ENCODE assay signal across 3 worm cellular contexts in genomic region chrV:11228653-11229173, ce11.
TF ChIP-seq lines count a peak whose summit lies in the region.

pqn-70 (minus strand) TSS chrV:11228703.

TF ChIP-seq in whole organism, L2 larva, 48 proteins besides CTCF, POLR2A, EP300 and RAD21 (continued from another document):
- TF ChIP-seq snpc-4 (tag; optimal IDR thresholded peaks at IDR 0.05; lab: Kevin White, UChicago) (peak; percentile 71), zag-1 (tag; optimal IDR thresholded peaks at IDR 0.05; lab: Kevin White, UChicago) (peak; percentile 57), nhr-12 (tag; optimal IDR thresholded peaks at IDR 0.05; lab: Kevin White, UChicago) (peak; percentile 9), fos-1 (tag; optimal IDR thresholded peaks at IDR 0.05; lab: Kevin White, UChicago) (peak; percentile 55), lin-39 (tag; optimal IDR thresholded peaks at IDR 0.05; lab: Kevin White, UChicago) (no peak), ztf-4 (tag; optimal IDR thresholded peaks at IDR 0.05; lab: Kevin White, UChicago) (peak; percentile 59), mab-5 (tag; optimal IDR thresholded peaks at IDR 0.05; lab: Kevin White, UChicago) (peak; percentile 71), unc-55 (GFP tag; optimal IDR thresholded peaks at IDR 0.05; lab: Kevin White, UChicago) (peak; percentile 91), nhr-129 (tag; optimal IDR thresholded peaks at IDR 0.05; lab: Kevin White, UChicago) (peak; percentile 81), lsy-2 (tag; optimal IDR thresholded peaks at IDR 0.05; lab: Kevin White, UChicago) (peak; percentile 67 to 92), C34F6.9 (tag; optimal IDR thresholded peaks at IDR 0.05; lab: Kevin White, UChicago) (peak; percentile 92), elt-3 (tag; optimal IDR thresholded peaks at IDR 0.05; lab: Kevin White, UChicago) (no peak), nhr-23 (tag; optimal IDR thresholded peaks at IDR 0.05; lab: Kevin White, UChicago) (no peak), skn-1 (tag; optimal IDR thresholded peaks at IDR 0.05; lab: Kevin White, UChicago) (no peak), elt-1 (tag; optimal IDR thresholded peaks at IDR 0.05; lab: Kevin White, UChicago) (no peak), gmeb-1 (tag; optimal IDR thresholded peaks at IDR 0.05; lab: Kevin White, UChicago) (peak; percentile 78), nhr-10 (tag; optimal IDR thresholded peaks at IDR 0.05; lab: Kevin White, UChicago) (no peak), nhr-25 (tag; optimal IDR thresholded peaks at IDR 0.05; lab: Kevin White, UChicago) (peak; percentile 82), sma-3 (GFP tag; optimal IDR thresholded peaks at IDR 0.05; lab: Kevin White, UChicago) (peak; percentile 86), unc-62 (GFP tag; optimal IDR thresholded peaks at IDR 0.05; lab: Kevin White, UChicago) (no peak), ceh-82 (tag; optimal IDR thresholded peaks at IDR 0.05; lab: Kevin White, UChicago) (peak; percentile 78)

TF ChIP-seq in whole organism, L4 larva, 104 proteins besides CTCF, POLR2A, EP300 and RAD21 (continued from another document and continues in another):
- no peak; the same call in 1 of the 2 replicates for TF ChIP-seq lin-38 (GFP tag; IDR thresholded peaks at IDR 0.05; lab: Robert Waterston, UW)
- TF ChIP-seq unc-39 (tag; optimal IDR thresholded peaks at IDR 0.05; lab: Kevin White, UChicago) = no peak
- TF ChIP-seq zfp-2 (tag; optimal IDR thresholded peaks at IDR 0.05; lab: Kevin White, UChicago) = no peak
- no peak for TF ChIP-seq skn-1 (tag; optimal IDR thresholded peaks at IDR 0.05; lab: Kevin White, UChicago)
- peak; percentile 81 for TF ChIP-seq arid-1 (GFP tag; conservative IDR thresholded peaks at IDR 0.05; lab: Robert Waterston, UW)
- no peak for TF ChIP-seq sdz-12 (GFP tag; optimal IDR thresholded peaks at IDR 0.05; lab: Kevin White, UChicago)
- no peak for TF ChIP-seq set-16 (GFP tag; IDR thresholded peaks at IDR 0.05; lab: Robert Waterston, UW)
- TF ChIP-seq mep-1 (tag; optimal IDR thresholded peaks at IDR 0.05; lab: Kevin White, UChicago) = peak; percentile 92
- peak; percentile 59; the same call in 1 of the 2 replicates for TF ChIP-seq ctbp-1 (GFP tag; IDR thresholded peaks at IDR 0.05; lab: Robert Waterston, UW)
- peak; percentile 36 for TF ChIP-seq zip-2 (tag; optimal IDR thresholded peaks at IDR 0.05; lab: Kevin White, UChicago)
- TF ChIP-seq lin-29 (GFP tag; IDR thresholded peaks at IDR 0.05; lab: Robert Waterston, UW) = no peak
- peak; percentile 59 for TF ChIP-seq spr-1 (tag; optimal IDR thresholded peaks at IDR 0.05; lab: Kevin White, UChicago)
- peak; percentile 11 for TF ChIP-seq jun-1 (tag; optimal IDR thresholded peaks at IDR 0.05; lab: Kevin White, UChicago)
- TF ChIP-seq ces-1 (GFP tag; optimal IDR thresholded peaks at IDR 0.05; lab: Kevin White, UChicago) = peak; percentile 35
- TF ChIP-seq ZK337.2 (GFP tag; IDR thresholded peaks at IDR 0.05; lab: Robert Waterston, UW) = no peak
- TF ChIP-seq ceh-28 (tag; optimal IDR thresholded peaks at IDR 0.05; lab: Kevin White, UChicago) = peak; percentile 76
- TF ChIP-seq nhr-77 (tag; optimal IDR thresholded peaks at IDR 0.05; lab: Kevin White, UChicago) = peak; percentile 59
- peak; percentile 83 for TF ChIP-seq nhr-28 (tag; optimal IDR thresholded peaks at IDR 0.05; lab: Kevin White, UChicago)
- TF ChIP-seq ceh-82 (tag; optimal IDR thresholded peaks at IDR 0.05; lab: Kevin White, UChicago) = no peak
- TF ChIP-seq nhr-111 (GFP tag; optimal IDR thresholded peaks at IDR 0.05; lab: Kevin White, UChicago) = no peak
- TF ChIP-seq daf-8 (GFP tag; IDR thresholded peaks at IDR 0.05; lab: Robert Waterston, UW) = no peak
- TF ChIP-seq ZK546.5 (tag; optimal IDR thresholded peaks at IDR 0.05; lab: Kevin White, UChicago) = no peak
- TF ChIP-seq zfp-3 (GFP tag; conservative IDR thresholded peaks at IDR 0.05; lab: Robert Waterston, UW) = no peak; the same call in 1 of the 2 replicates
- TF ChIP-seq lsy-2 (tag; optimal IDR thresholded peaks at IDR 0.05; lab: Kevin White, UChicago) = peak; percentile 71 to 91
- peak; percentile 92 for TF ChIP-seq hlh-11 (tag; optimal IDR thresholded peaks at IDR 0.05; lab: Kevin White, UChicago)
- TF ChIP-seq tag-97 (GFP tag; IDR thresholded peaks at IDR 0.05; lab: Robert Waterston, UW) = no peak
- TF ChIP-seq mxl-2 (GFP tag; conservative IDR thresholded peaks at IDR 0.05; lab: Robert Waterston, UW) = no peak
- no peak for TF ChIP-seq Y105C5A.15 (GFP tag; IDR thresholded peaks at IDR 0.05; lab: Robert Waterston, UW)
- peak; percentile 65; the same call in 1 of the 2 replicates for TF ChIP-seq ceh-44 (GFP tag; IDR thresholded peaks at IDR 0.05; lab: Robert Waterston, UW)
- no peak for TF ChIP-seq Y75B8A.6 (GFP tag; IDR thresholded peaks at IDR 0.05; lab: Robert Waterston, UW)
- peak in 1 of 2 experiments; percentile 81 for TF ChIP-seq hif-1 (tag; optimal IDR thresholded peaks at IDR 0.05; lab: Kevin White, UChicago)
- TF ChIP-seq zag-1 (tag; optimal IDR thresholded peaks at IDR 0.05; lab: Kevin White, UChicago) = no peak
- no peak for TF ChIP-seq dmd-8 (GFP tag; IDR thresholded peaks at IDR 0.05; lab: Robert Waterston, UW)
- no peak for TF ChIP-seq F26F4.8 (GFP tag; conservative IDR thresholded peaks at IDR 0.05; lab: Robert Waterston, UW)
- TF ChIP-seq nhr-25 (tag; optimal IDR thresholded peaks at IDR 0.05; lab: Kevin White, UChicago; ENCODE audit: borderline replicate concordance, insufficient read depth) = peak; percentile 54
- no peak for TF ChIP-seq gei-8 (GFP tag; optimal IDR thresholded peaks at IDR 0.05; lab: Kevin White, UChicago)
- peak; percentile 37 for TF ChIP-seq nhr-102 (tag; optimal IDR thresholded peaks at IDR 0.05; lab: Kevin White, UChicago)
- TF ChIP-seq lin-39 (tag; optimal IDR thresholded peaks at IDR 0.05; lab: Kevin White, UChicago) = no peak
- no peak for TF ChIP-seq aly-2 (tag; optimal IDR thresholded peaks at IDR 0.05; lab: Kevin White, UChicago)
- peak; percentile 65 for TF ChIP-seq unc-130 (GFP tag; optimal IDR thresholded peaks at IDR 0.05; lab: Kevin White, UChicago)
- no peak for TF ChIP-seq daf-19 (GFP tag; conservative IDR thresholded peaks at IDR 0.05; lab: Robert Waterston, UW)
- no peak for TF ChIP-seq nhr-237 (tag; optimal IDR thresholded peaks at IDR 0.05; lab: Kevin White, UChicago)
- TF ChIP-seq nhr-76 (tag; optimal IDR thresholded peaks at IDR 0.05; lab: Kevin White, UChicago) = no peak
- no peak for TF ChIP-seq fos-1 (tag; optimal IDR thresholded peaks at IDR 0.05; lab: Kevin White, UChicago)
- TF ChIP-seq lin-15B (tag; optimal IDR thresholded peaks at IDR 0.05; lab: Kevin White, UChicago) = no peak
- TF ChIP-seq hlh-30 (tag; optimal IDR thresholded peaks at IDR 0.05; lab: Kevin White, UChicago; ENCODE audit: insufficient read depth) = peak; percentile 98
- TF ChIP-seq ztf-7 (tag; optimal IDR thresholded peaks at IDR 0.05; lab: Kevin White, UChicago) = peak; percentile 39
- no peak for TF ChIP-seq F49E8.2 (tag; optimal IDR thresholded peaks at IDR 0.05; lab: Kevin White, UChicago; ENCODE audit: borderline replicate concordance)
- TF ChIP-seq lin-1 (GFP tag; IDR thresholded peaks at IDR 0.05; lab: Robert Waterston, UW) = no peak
- TF ChIP-seq spr-3 (GFP tag; optimal IDR thresholded peaks at IDR 0.05; lab: Kevin White, UChicago) = no peak
- TF ChIP-seq egl-27 (tag; optimal IDR thresholded peaks at IDR 0.05; lab: Kevin White, UChicago) = no peak
- TF ChIP-seq php-3 (GFP tag; IDR thresholded peaks at IDR 0.05; lab: Robert Waterston, UW) = no peak
- TF ChIP-seq nhr-11 (tag; optimal IDR thresholded peaks at IDR 0.05; lab: Kevin White, UChicago) = peak; percentile 77
- peak; percentile 53 for TF ChIP-seq duxl-1 (tag; optimal IDR thresholded peaks at IDR 0.05; lab: Kevin White, UChicago; ENCODE audit: poor library complexity)
- peak; percentile 74 for TF ChIP-seq ama-1 (optimal IDR thresholded peaks at IDR 0.05; lab: Kevin White, UChicago)
- TF ChIP-seq dve-1 (tag; optimal IDR thresholded peaks at IDR 0.05; lab: Kevin White, UChicago; ENCODE audit: insufficient read depth) = peak; percentile 92
- TF ChIP-seq R02D3.7 (tag; optimal IDR thresholded peaks at IDR 0.05; lab: Kevin White, UChicago) = no peak

TF ChIP-seq in whole organism, late embryonic, 69 proteins besides CTCF, POLR2A, EP300 and RAD21 (continued from another document):
- peak; percentile 31 for TF ChIP-seq unc-55 (GFP tag; optimal IDR thresholded peaks at IDR 0.05; lab: Kevin White, UChicago)
- peak; percentile 86 for TF ChIP-seq unc-42 (tag; optimal IDR thresholded peaks at IDR 0.05; lab: Kevin White, UChicago)
- TF ChIP-seq fkh-10 (GFP tag; optimal IDR thresholded peaks at IDR 0.05; lab: Kevin White, UChicago) = no peak
- TF ChIP-seq ceh-22 (tag; optimal IDR thresholded peaks at IDR 0.05; lab: Kevin White, UChicago) = no peak
- TF ChIP-seq zip-5 (tag; optimal IDR thresholded peaks at IDR 0.05; lab: Kevin White, UChicago) = peak; percentile 32
- TF ChIP-seq ceh-9 (tag; optimal IDR thresholded peaks at IDR 0.05; lab: Kevin White, UChicago) = no peak
- TF ChIP-seq ttx-3 (tag; optimal IDR thresholded peaks at IDR 0.05; lab: Kevin White, UChicago) = no peak
- peak; percentile 94 for TF ChIP-seq hlh-30 (tag; optimal IDR thresholded peaks at IDR 0.05; lab: Kevin White, UChicago; ENCODE audit: insufficient read depth)
- peak; percentile 66 for TF ChIP-seq ceh-2 (tag; optimal IDR thresholded peaks at IDR 0.05; lab: Kevin White, UChicago)
- no peak for TF ChIP-seq fkh-6 (tag; optimal IDR thresholded peaks at IDR 0.05; lab: Kevin White, UChicago)
- TF ChIP-seq K02D7.2 (tag; optimal IDR thresholded peaks at IDR 0.05; lab: Kevin White, UChicago) = no peak
- TF ChIP-seq tbx-7 (tag; optimal IDR thresholded peaks at IDR 0.05; lab: Kevin White, UChicago) = peak; percentile 36
- TF ChIP-seq ceh-6 (GFP tag; optimal IDR thresholded peaks at IDR 0.05; lab: Kevin White, UChicago) = no peak
- TF ChIP-seq ceh-34 (tag; optimal IDR thresholded peaks at IDR 0.05; lab: Kevin White, UChicago) = peak; percentile 90
- peak; percentile 74 for TF ChIP-seq ref-2 (tag; optimal IDR thresholded peaks at IDR 0.05; lab: Kevin White, UChicago)
- peak; percentile 57 for TF ChIP-seq ceh-14 (tag; optimal IDR thresholded peaks at IDR 0.05; lab: Kevin White, UChicago)
